Fruit fly (Drosophila melanogaster) whole organism, adult: ENCODE measurements around the gene Nnk.

Source experiments
- CG12768 ChIP-seq: fragments of 200-800 bp; sonication (Bioruptor generic); optimal IDR thresholded peaks from 2 replicates; lab custom pipeline; 2017; ENCODE audit warnings: missing biosample characterization, missing genetic modification characterization, mild to moderate bottlenecking, moderate library complexity, missing genetic modification reagents
- CG33017 ChIP-seq: fragments of 200-800 bp; sonication (Bioruptor generic); optimal IDR thresholded peaks from 2 replicates; lab custom pipeline; 2018; ENCODE audit warnings: missing biosample characterization, mild to moderate bottlenecking, missing genetic modification characterization, moderate library complexity
- Crg-1 ChIP-seq: fragments of 200-800 bp; sonication (Bioruptor generic); optimal IDR thresholded peaks from 2 replicates; lab custom pipeline; 2016; ENCODE audit warnings: missing biosample characterization, missing genetic modification characterization
- Hr96 ChIP-seq: fragments of 200-800 bp; sonication (Bioruptor generic); optimal IDR thresholded peaks from 2 replicates; lab custom pipeline; 2016; ENCODE audit warnings: missing biosample characterization, missing genetic modification characterization
- pad ChIP-seq: fragments of 200-800 bp; sonication (Bioruptor generic); optimal IDR thresholded peaks from 3 replicates; lab custom pipeline; 2017; ENCODE audit warnings: missing biosample characterization, missing genetic modification characterization, mild to moderate bottlenecking, moderate library complexity, missing genetic modification reagents

- TF ChIP-seq CG33017 (tag; lab: Kevin White, UChicago), result no peak
- TF ChIP-seq Crg-1, result no peak
- no peak for TF ChIP-seq CG12768
- TF ChIP-seq pad, result no peak
- no peak for TF ChIP-seq Hr96 (GFP tag; lab: Kevin White, UChicago)
Observed at dm6 chr3R:17818803-17819202, 13.8 kb upstream of the Nnk start.
